Worm (Caenorhabditis elegans) whole organism, L1 larva: ENCODE measurements around the gene F56D6.18.

Experiments used
- ama-1 ChIP-seq: fragments of 150-350 bp; optimal IDR thresholded peaks from 2 replicates; lab custom pipeline; 2014
- blmp-1 ChIP-seq: fragments of 150-350 bp; optimal IDR thresholded peaks from 2 replicates; lab custom pipeline; 2014; ENCODE audit warnings: missing biosample characterization, missing genetic modification characterization
- ceh-63 ChIP-seq: fragments of 200-800 bp; sonication (Bioruptor generic); optimal IDR thresholded peaks from 2 replicates; lab custom pipeline; 2018; ENCODE audit warnings: mild to moderate bottlenecking, missing genetic modification characterization, missing compliant biosample characterization
- lin-15B ChIP-seq: fragments of 150-350 bp; sonication (generic microtip); optimal IDR thresholded peaks from 3 replicates; lab custom pipeline; 2014; ENCODE audit warnings: missing biosample characterization, missing genetic modification characterization
- nhr-12 ChIP-seq: sonication (generic microtip); optimal IDR thresholded peaks from 2 replicates; lab custom pipeline; 2017; ENCODE audit warnings: missing biosample characterization, missing genetic modification characterization
- nhr-28 ChIP-seq: fragments of 150-350 bp; optimal IDR thresholded peaks from 2 replicates; lab custom pipeline; 2014; ENCODE audit warnings: missing biosample characterization, missing genetic modification characterization
- nhr-47 ChIP-seq: sonication (generic microtip); optimal IDR thresholded peaks from 2 replicates; lab custom pipeline; 2016; ENCODE audit warnings: mild to moderate bottlenecking, missing genetic modification characterization, moderate library complexity, missing compliant biosample characterization
- nhr-77 ChIP-seq: fragments of 150-350 bp; optimal IDR thresholded peaks from 2 replicates; lab custom pipeline; 2014; ENCODE audit warnings: missing biosample characterization, missing genetic modification characterization
- nhr-90 ChIP-seq: sonication (generic microtip); optimal IDR thresholded peaks from 2 replicates; lab custom pipeline; 2016; ENCODE audit warnings: mild to moderate bottlenecking, missing genetic modification characterization, missing compliant biosample characterization; ENCODE audit not compliant: poor library complexity
- sptf-1 ChIP-seq: fragments of 150-350 bp; optimal IDR thresholded peaks from 2 replicates; lab custom pipeline; 2014; ENCODE audit warnings: missing biosample characterization, missing genetic modification characterization
- tbx-2 ChIP-seq: sonication (generic microtip); optimal IDR thresholded peaks from 2 replicates; lab custom pipeline; 2016; ENCODE audit warnings: missing genetic modification characterization, missing compliant biosample characterization
- unc-130 ChIP-seq: fragments of 150-350 bp; optimal IDR thresholded peaks from 2 replicates; lab custom pipeline; 2017; ENCODE audit warnings: missing biosample characterization, missing genetic modification characterization, inconsistent platforms
- ztf-4 ChIP-seq: fragments of 150-350 bp; optimal IDR thresholded peaks from 2 replicates; lab custom pipeline; 2014; ENCODE audit warnings: missing biosample characterization, missing genetic modification characterization

DNA sequence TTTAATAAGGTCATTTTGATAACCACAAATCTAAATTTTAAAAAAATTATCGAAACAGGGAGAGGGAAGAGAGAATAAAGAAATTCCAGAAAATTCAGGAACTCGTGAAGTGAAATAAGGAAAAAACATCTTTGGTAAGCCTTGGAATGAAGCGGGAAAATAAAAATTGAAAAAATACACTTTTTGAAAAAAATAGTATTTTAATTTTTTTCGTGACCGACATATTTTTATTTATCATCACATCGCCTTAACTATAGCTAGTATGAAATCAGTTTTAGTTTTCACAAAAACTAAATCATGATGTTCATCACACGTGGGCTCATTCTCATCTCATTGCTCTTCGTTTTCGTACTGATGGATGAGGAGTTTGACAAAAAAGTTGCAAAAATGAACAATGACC lies 2.6 kb downstream of the F56D6.18 start, which contains the start of gene F56D6.13:
- TF ChIP-seq lin-15B = no peak
- no peak for TF ChIP-seq unc-130 (tag; lab: Kevin White, UChicago)
- no peak for TF ChIP-seq nhr-28
- TF ChIP-seq nhr-12 = no peak
- TF ChIP-seq sptf-1 (tag; lab: Kevin White, UChicago) = no peak
- TF ChIP-seq ceh-63 = no peak
- no peak for TF ChIP-seq ztf-4
- TF ChIP-seq nhr-77 (tag; lab: Kevin White, UChicago) = no peak
- TF ChIP-seq nhr-90 (tag; lab: Kevin White, UChicago) = no peak
- no peak for TF ChIP-seq blmp-1
- TF ChIP-seq tbx-2 = no peak
- no peak for TF ChIP-seq ama-1 (lab: Kevin White, UChicago)
- TF ChIP-seq nhr-47 (tag; lab: Kevin White, UChicago) = no peak
